Fruit fly (Drosophila melanogaster) whole organism, pupa: ENCODE data around the gene Ppn.
A peak's percentile ranks its signal among the peaks of the same experiment; 100 is the strongest.

Source experiments
- CG12605 ChIP-seq: fragments of 200-800 bp; sonication (Bioruptor generic); IDR thresholded peaks from 2 replicates; pipeline ENCODE4 v1.3.6; 2022; ENCODE audit warnings: missing biosample characterization, missing genetic modification characterization
- CG14655 ChIP-seq: fragments of 200-800 bp; sonication (Bioruptor generic); optimal IDR thresholded peaks from 3 replicates; lab custom pipeline; 2017; ENCODE audit warnings: mild to moderate bottlenecking, missing biosample characterization, missing genetic modification reagents, missing genetic modification characterization
- CG32121 ChIP-seq: fragments of 200-800 bp; sonication (Bioruptor generic); IDR thresholded peaks from 2 replicates; pipeline ENCODE4 v1.3.6; 2022; ENCODE audit warnings: missing biosample characterization, missing genetic modification characterization
- Pif1B ChIP-seq: fragments of 200-800 bp; sonication (Bioruptor generic); optimal IDR thresholded peaks from 3 replicates; lab custom pipeline; 2016; ENCODE audit warnings: missing biosample characterization, missing genetic modification characterization

- peak; percentile 70; the same call in 1 of the 2 replicates for TF ChIP-seq CG12605 (GFP tag; lab: Robert Waterston, UW)
- peak; percentile 23 for TF ChIP-seq Pif1B (GFP tag; lab: Kevin White, UChicago)
- TF ChIP-seq CG32121 (GFP tag; lab: Robert Waterston, UW), result peak; percentile 62
- TF ChIP-seq CG14655 (GFP tag; lab: Kevin White, UChicago), result peak; percentile 71
Observed at dm6 chr3R:28544538-28545393, 4.6 kb upstream of the Ppn start, which contains the start of gene mIF2.
